Fruit fly (Drosophila melanogaster): ENCODE measurements around the gene Ilp1.
"Not testable (repeated sequence)": the region's sequence is repeated elsewhere in the genome, so short reads cannot be mapped to it uniquely, and the experiment has no call there.

Gene Ilp1

DNA sequence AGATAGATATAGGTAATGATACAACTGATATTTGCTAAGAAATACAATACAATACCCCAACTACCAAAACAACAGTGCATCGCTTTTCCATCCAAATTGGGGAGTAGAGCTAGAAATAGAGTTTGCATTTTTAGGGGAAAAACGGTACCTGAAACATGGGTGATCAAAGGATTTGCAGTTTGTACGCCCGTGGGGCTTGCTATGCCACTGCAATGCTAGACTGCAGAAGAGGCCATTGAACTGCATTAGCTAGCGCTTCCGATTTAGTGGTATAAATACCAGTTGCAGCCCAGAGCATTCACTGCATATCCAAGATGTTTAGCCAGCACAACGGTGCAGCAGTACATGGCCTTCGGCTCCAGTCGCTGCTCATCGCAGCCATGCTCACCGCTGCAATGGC is at the start of gene Ilp1:
TSS of gene Ilp1 (plus strand) at position 301 of the 400 bp plus-strand sequence.
- TF ChIP-seq psq (GFP tag; optimal IDR thresholded peaks at IDR 0.05); HLH106 (tag; optimal IDR thresholded peaks at IDR 0.05); usp (GFP tag; optimal IDR thresholded peaks at IDR 0.05): not testable (repeated sequence)

DNA sequence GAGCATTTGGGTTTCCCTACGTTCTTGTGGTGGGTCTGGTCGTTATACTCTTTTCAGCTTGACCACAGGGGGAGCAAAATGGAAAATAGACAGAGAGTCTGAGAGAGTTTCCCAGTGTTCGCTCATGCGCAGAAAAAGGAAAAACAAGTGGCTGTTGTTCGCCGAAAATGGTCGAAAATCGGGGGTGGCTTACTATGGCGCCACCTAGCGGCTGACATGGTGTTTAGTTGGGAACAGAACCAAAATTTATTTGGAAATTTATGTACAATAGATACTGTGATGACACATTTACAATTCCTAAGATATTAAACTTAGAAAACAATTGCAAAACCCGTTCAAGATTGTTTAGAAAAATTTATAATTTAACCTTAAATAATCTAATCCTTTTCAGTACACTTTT is 46.6 kb upstream of the Ilp1 start:
- TF ChIP-seq tai (GFP tag; optimal IDR thresholded peaks at IDR 0.05) (no peak), Hr78 (GFP tag; optimal IDR thresholded peaks at IDR 0.05) (no peak), Myc (optimal IDR thresholded peaks at IDR 0.05) (peak; percentile 34), GATAd (GFP tag; optimal IDR thresholded peaks at IDR 0.05) (no peak)

DNA sequence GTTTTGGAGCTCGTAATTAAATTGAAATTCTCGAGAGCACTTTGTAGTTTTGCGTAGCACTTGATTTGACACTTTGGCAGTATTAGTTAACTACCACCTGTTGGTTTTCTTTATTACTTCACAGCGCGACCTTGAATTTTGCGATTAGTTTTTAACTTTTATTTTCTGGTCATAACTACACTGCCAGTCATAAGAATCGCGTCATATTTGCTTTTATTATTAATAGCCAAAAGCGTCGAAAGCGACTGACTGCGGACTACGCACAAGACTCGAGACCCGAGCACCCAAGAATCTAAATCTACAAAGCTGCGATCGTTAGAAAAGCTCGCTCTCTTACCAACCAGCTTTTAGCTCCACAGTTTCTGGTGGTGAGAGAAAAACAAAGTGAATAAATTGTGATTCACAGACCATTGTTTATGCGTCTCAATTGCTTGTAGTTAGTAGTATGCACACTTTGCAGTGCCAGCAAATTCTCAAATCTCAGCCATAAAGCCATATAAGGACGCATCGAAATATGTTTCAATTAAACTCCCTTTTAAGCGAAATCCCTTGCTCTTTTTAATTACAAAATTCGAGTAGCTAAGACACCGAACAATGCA is 38.0 kb upstream of the Ilp1 start, which contains the start of gene CG42268:
TSS of gene CG42268 (minus strand) at position 245 of the 599 bp plus-strand sequence.
- TF ChIP-seq Rel (GFP tag; optimal IDR thresholded peaks at IDR 0.05) (no peak), Rel (tag; optimal IDR thresholded peaks at IDR 0.05) (peak; percentile 52), Hr78 (GFP tag; optimal IDR thresholded peaks at IDR 0.05) (no peak)

DNA sequence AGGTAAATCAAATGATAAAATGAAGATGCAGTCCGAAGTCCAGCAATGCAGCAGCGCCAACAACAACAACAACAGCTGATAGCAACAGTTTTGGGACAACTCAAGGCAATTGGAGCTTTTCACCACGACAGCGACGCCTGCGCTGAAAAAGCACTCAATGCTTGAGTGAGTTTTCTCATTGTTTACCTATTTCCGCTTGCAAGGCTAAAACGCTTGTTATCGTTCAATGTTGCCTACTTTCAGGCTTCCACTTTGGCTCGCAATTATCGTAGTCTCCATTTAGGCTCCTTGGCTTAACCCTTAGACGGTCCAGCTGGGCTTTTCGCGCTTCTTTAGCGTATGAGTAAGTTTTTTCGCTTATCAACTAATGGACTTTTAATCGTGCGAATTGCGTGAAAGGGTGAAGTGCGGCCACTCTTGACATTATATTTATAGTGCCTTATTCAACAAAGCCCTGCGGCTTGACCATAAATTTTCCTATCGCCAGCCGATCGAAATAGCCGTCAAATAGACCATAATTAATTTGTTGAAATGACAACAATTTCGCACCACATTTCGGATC is 36.1 kb upstream of the Ilp1 start:
- TF ChIP-seq N (GFP tag; optimal IDR thresholded peaks at IDR 0.05) (peak; percentile 90), CG9705 (GFP tag; optimal IDR thresholded peaks at IDR 0.05) (no peak), woc (GFP tag; optimal IDR thresholded peaks at IDR 0.05) (no peak), usp (GFP tag; optimal IDR thresholded peaks at IDR 0.05) (no peak), dmrt93B (GFP tag; optimal IDR thresholded peaks at IDR 0.05) (no peak), Abd-B (GFP tag; optimal IDR thresholded peaks at IDR 0.05) (no peak), Sp1 (GFP tag; optimal IDR thresholded peaks at IDR 0.05) (no peak), psq (GFP tag; optimal IDR thresholded peaks at IDR 0.05) (no peak), CrebA (GFP tag; optimal IDR thresholded peaks at IDR 0.05; ENCODE audit: borderline replicate concordance) (no peak), Hr83 (GFP tag; optimal IDR thresholded peaks at IDR 0.05; ENCODE audit: poor library complexity, severe bottlenecking) (no peak), sage (GFP tag; optimal IDR thresholded peaks at IDR 0.05) (no peak), CG32264 (GFP tag; optimal IDR thresholded peaks at IDR 0.05) (no peak), h (GFP tag; optimal IDR thresholded peaks at IDR 0.05) (no peak), brk (GFP tag; optimal IDR thresholded peaks at IDR 0.05) (no peak), lola (GFP tag; optimal IDR thresholded peaks at IDR 0.05) (no peak), fru (GFP tag; optimal IDR thresholded peaks at IDR 0.05) (no peak), pan (optimal IDR thresholded peaks at IDR 0.05) (no peak), Jra (GFP tag; optimal IDR thresholded peaks at IDR 0.05) (no peak), rgr (GFP tag; optimal IDR thresholded peaks at IDR 0.05) (peak; percentile 23), dsf (GFP tag; optimal IDR thresholded peaks at IDR 0.05; ENCODE audit: borderline replicate concordance) (no peak), Dfd (GFP tag; optimal IDR thresholded peaks at IDR 0.05) (no peak), foxo (GFP tag; optimal IDR thresholded peaks at IDR 0.05) (no peak), HLH106 (tag; optimal IDR thresholded peaks at IDR 0.05) (no peak), jim (GFP tag; optimal IDR thresholded peaks at IDR 0.05) (no peak), Rel (GFP tag; optimal IDR thresholded peaks at IDR 0.05) (no peak), Rel (tag; optimal IDR thresholded peaks at IDR 0.05) (no peak), ey (GFP tag; optimal IDR thresholded peaks at IDR 0.05) (no peak), Hr78 (GFP tag; optimal IDR thresholded peaks at IDR 0.05) (no peak), OdsH (GFP tag; optimal IDR thresholded peaks at IDR 0.05) (no peak), dl (GFP tag; optimal IDR thresholded peaks at IDR 0.05; ENCODE audit: insufficient read depth in 1 of 2, partially characterized antibody in 2 of 2) (no peak), Hnf4 (GFP tag; optimal IDR thresholded peaks at IDR 0.05) (peak; percentile 5), Myc (optimal IDR thresholded peaks at IDR 0.05) (peak; percentile 84), sv (GFP tag; optimal IDR thresholded peaks at IDR 0.05) (no peak), tai (GFP tag; optimal IDR thresholded peaks at IDR 0.05) (no peak), Dif (GFP tag; optimal IDR thresholded peaks at IDR 0.05; ENCODE audit: partially characterized antibody) (no peak), br (GFP tag; optimal IDR thresholded peaks at IDR 0.05) (no peak), GATAd (GFP tag; optimal IDR thresholded peaks at IDR 0.05) (no peak)

Measured in whole organism, wandering third instar larva.